Worm (Caenorhabditis elegans): ENCODE measurements around the gene ess-2.

Gene ess-2

DNA sequence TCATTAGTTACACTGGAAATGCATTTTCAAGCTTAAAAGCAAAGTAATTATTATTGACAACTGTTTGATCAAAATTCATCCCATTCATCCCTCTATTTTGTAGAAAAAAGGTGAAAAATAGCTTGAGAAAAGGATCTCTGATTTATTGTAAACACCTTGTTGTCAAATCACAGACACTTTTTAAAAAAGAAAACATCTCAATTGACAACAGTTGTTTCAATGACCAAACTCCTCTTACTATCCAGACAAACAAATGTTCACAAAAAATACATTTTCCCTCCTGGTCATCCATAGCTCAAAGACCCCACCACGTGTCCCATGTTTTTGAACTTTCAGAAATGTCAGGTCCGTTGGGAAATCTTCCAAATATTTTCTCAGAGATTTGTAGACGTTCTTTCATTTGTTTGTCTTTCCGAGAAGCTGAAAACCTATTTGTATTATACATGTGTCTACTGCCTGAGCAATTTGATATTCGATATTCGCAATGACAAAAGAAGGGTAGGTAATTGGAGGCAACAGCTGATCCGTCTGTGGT, 44.6 kb upstream of the ess-2 start, which contains the start of gene trp-1 (continued):
- TF ChIP-seq daf-16 (GFP tag; optimal IDR thresholded peaks at IDR 0.05) (peak in 1 of 2 experiments; percentile 96), daf-16 (tag; optimal IDR thresholded peaks at IDR 0.05) (no peak), lin-1 (GFP tag; IDR thresholded peaks at IDR 0.05) (no peak), nhr-76 (tag; optimal IDR thresholded peaks at IDR 0.05) (no peak), T20F7.1 (GFP tag; optimal IDR thresholded peaks at IDR 0.05) (no peak), ceh-44 (GFP tag; IDR thresholded peaks at IDR 0.05) (no peak), aha-1 (tag) (peak; percentile 75)

DNA sequence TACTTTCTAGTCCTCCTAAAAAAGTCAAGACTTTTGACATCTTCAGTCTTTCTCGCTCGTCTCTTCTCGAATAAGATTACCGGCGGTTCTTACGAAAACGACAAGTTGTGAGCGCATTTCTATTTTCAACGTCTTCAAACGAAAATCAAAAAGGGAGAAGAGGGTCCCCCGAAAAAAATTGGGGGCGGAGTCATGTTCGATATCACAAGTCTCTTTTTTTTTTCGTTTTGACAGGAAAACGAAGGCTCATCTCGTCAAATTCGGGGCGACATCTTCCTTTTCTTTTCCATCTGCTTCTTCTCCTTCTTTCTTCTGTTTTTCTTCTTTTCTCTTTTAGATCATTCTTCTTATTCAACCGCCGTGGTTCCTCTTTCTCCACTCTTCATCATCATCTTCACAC, 43.7 kb upstream of the ess-2 start:
- no peak; the same call in 1 of the 2 replicates for TF ChIP-seq set-16 (GFP tag; IDR thresholded peaks at IDR 0.05)
- TF ChIP-seq fkh-10 (GFP tag; optimal IDR thresholded peaks at IDR 0.05): peak; percentile 62
- TF ChIP-seq arid-1 (GFP tag; conservative IDR thresholded peaks at IDR 0.05): no peak
- TF ChIP-seq R02D3.7 (tag; optimal IDR thresholded peaks at IDR 0.05): no peak
- TF ChIP-seq nhr-10 (tag; optimal IDR thresholded peaks at IDR 0.05): no peak
- no peak for TF ChIP-seq madf-9 (GFP tag; conservative IDR thresholded peaks at IDR 0.05)
- peak; percentile 59; the same call in 1 of the 2 replicates for TF ChIP-seq ctbp-1 (GFP tag; IDR thresholded peaks at IDR 0.05)
- TF ChIP-seq tra-1 (GFP tag; IDR thresholded peaks at IDR 0.05): no peak
- no peak for TF ChIP-seq saeg-2 (GFP tag; IDR thresholded peaks at IDR 0.05)
- no peak for TF ChIP-seq unc-39 (tag; optimal IDR thresholded peaks at IDR 0.05)
- TF ChIP-seq nhr-41 (GFP tag; IDR thresholded peaks at IDR 0.05): no peak
- no peak for TF ChIP-seq duxl-1 (tag; optimal IDR thresholded peaks at IDR 0.05; ENCODE audit: poor library complexity)
- no peak for TF ChIP-seq nhr-102 (tag; optimal IDR thresholded peaks at IDR 0.05)
- no peak for TF ChIP-seq T26A8.4 (GFP tag; IDR thresholded peaks at IDR 0.05)
- no peak for TF ChIP-seq tag-97 (GFP tag; IDR thresholded peaks at IDR 0.05)

DNA sequence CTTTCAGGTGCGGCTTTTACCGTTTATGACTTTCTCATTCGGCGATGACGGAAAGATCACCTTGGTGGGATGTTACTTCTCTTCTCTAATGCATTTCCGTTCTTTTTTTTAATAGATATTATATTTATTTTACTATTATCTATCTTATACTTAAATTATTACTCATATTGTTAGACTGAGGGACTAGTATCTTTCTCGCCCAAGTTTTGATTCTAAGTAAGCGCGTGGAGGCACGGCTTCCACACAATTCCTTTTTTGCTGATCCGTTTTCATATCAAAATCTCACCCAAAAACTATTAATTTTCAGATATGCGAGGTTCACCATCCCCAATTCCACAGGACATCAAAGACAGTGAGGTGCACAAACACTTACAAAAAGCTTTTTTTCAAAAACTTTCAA, 39.6 kb upstream of the ess-2 start, which contains the start of gene ZC21.10:
ZC21.10 (plus strand) TSS at position 301 of the 400 bp plus-strand sequence.
- no peak for TF ChIP-seq nhr-41 (GFP tag; IDR thresholded peaks at IDR 0.05)
- TF ChIP-seq Y48G9A.11 (GFP tag; IDR thresholded peaks at IDR 0.05): no peak
- no peak for TF ChIP-seq mdl-1 (tag; optimal IDR thresholded peaks at IDR 0.05)

- TF ChIP-seq hlh-11 (tag; optimal IDR thresholded peaks at IDR 0.05): peak; percentile 43
- TF ChIP-seq ZK337.2 (GFP tag; IDR thresholded peaks at IDR 0.05): 0 out of 2 replicates have a peak, but pooled peaks have one; percentile 34
- peak in 1 of 2 experiments; percentile 79 for TF ChIP-seq unc-62 (GFP tag; optimal IDR thresholded peaks at IDR 0.05 in 1 of 2)
- TF ChIP-seq unc-62 (tag; optimal IDR thresholded peaks at IDR 0.05): no peak
- TF ChIP-seq hlh-30 (tag; optimal IDR thresholded peaks at IDR 0.05; ENCODE audit: insufficient read depth): peak; percentile 16
- no peak for TF ChIP-seq nhr-48 (tag; optimal IDR thresholded peaks at IDR 0.05)
- peak; percentile 40 for TF ChIP-seq rbr-2 (tag; optimal IDR thresholded peaks at IDR 0.05)
- no peak for TF ChIP-seq dve-1 (tag; optimal IDR thresholded peaks at IDR 0.05; ENCODE audit: insufficient read depth)
- peak in 1 of 2 experiments; percentile 55 for TF ChIP-seq hif-1 (tag; optimal IDR thresholded peaks at IDR 0.05)
- peak; percentile 46 for TF ChIP-seq hmg-1.1 (GFP tag; IDR thresholded peaks at IDR 0.05)
- no peak for TF ChIP-seq F44E2.7 (GFP tag; IDR thresholded peaks at IDR 0.05)
- TF ChIP-seq fkh-10 (GFP tag; optimal IDR thresholded peaks at IDR 0.05): peak; percentile 3
- TF ChIP-seq lsy-2 (tag; optimal IDR thresholded peaks at IDR 0.05): peak; percentile 27 to 87
- peak; percentile 50 for TF ChIP-seq duxl-1 (tag; optimal IDR thresholded peaks at IDR 0.05; ENCODE audit: poor library complexity)
- no peak for TF ChIP-seq Y105C5A.15 (GFP tag; IDR thresholded peaks at IDR 0.05)
- peak; percentile 10 for TF ChIP-seq aha-1 (tag)
- TF ChIP-seq madf-9 (GFP tag; conservative IDR thresholded peaks at IDR 0.05): 0 out of 2 replicates have a peak, but pooled peaks have one; percentile 34
- TF ChIP-seq mes-2 (tag; optimal IDR thresholded peaks at IDR 0.05; ENCODE audit: poor library complexity, severe bottlenecking): peak; percentile 93
- peak; percentile 53 for TF ChIP-seq dpl-1 (GFP tag; optimal IDR thresholded peaks at IDR 0.05)
- peak; percentile 57 for TF ChIP-seq mep-1 (tag; optimal IDR thresholded peaks at IDR 0.05)
These were observed 38.9 kb upstream of the ess-2 start for ce11 chrIII:8529002-8529401.
